Worm (Caenorhabditis elegans) whole organism, late embryonic: ENCODE measurements around the gene H18N23.2.

Experiments
- K02D7.2 ChIP-seq: sonication (generic microtip); optimal IDR thresholded peaks from 2 replicates; lab custom pipeline; 2017; ENCODE audit warnings: mild to moderate bottlenecking, missing genetic modification characterization, missing compliant biosample characterization
- T23F11.4 ChIP-seq: fragments of 200-800 bp; sonication (Bioruptor generic); optimal IDR thresholded peaks from 2 replicates; lab custom pipeline; 2018; ENCODE audit warnings: mild to moderate bottlenecking, missing genetic modification characterization, missing compliant biosample characterization
- ama-1 ChIP-seq: fragments of 150-350 bp; optimal IDR thresholded peaks from 2 replicates; lab custom pipeline; 2014
- ceh-14 ChIP-seq: sonication (generic microtip); optimal IDR thresholded peaks from 2 replicates; lab custom pipeline; 2016; ENCODE audit warnings: missing genotype, missing genetic modification characterization, missing compliant biosample characterization
- ceh-18 ChIP-seq: sonication (generic microtip); optimal IDR thresholded peaks from 2 replicates; lab custom pipeline; 2016; ENCODE audit warnings: missing genetic modification characterization, missing compliant biosample characterization
- ceh-22 ChIP-seq: sonication (generic microtip); optimal IDR thresholded peaks from 2 replicates; lab custom pipeline; 2017; ENCODE audit warnings: missing biosample characterization, missing genetic modification characterization
- ceh-24 ChIP-seq: sonication (generic microtip); optimal IDR thresholded peaks from 2 replicates; lab custom pipeline; 2016; ENCODE audit warnings: mild to moderate bottlenecking, missing genetic modification characterization, missing compliant biosample characterization
- ceh-30 ChIP-seq: fragments of 150-350 bp; optimal IDR thresholded peaks from 2 replicates; lab custom pipeline; 2014; ENCODE audit warnings: missing biosample characterization, missing genetic modification characterization
- ceh-45 ChIP-seq: fragments of 200-800 bp; sonication (Bioruptor generic); IDR thresholded peaks from 2 replicates; pipeline ENCODE4 v1.3.6; 2022; ENCODE audit warnings: missing genetic modification reagents, missing genetic modification characterization, missing compliant biosample characterization
- ceh-48 ChIP-seq: sonication (generic microtip); optimal IDR thresholded peaks from 2 replicates; lab custom pipeline; 2016; ENCODE audit warnings: missing genetic modification characterization, inconsistent platforms, missing compliant biosample characterization
- ceh-6 ChIP-seq: fragments of 200-800 bp; sonication (Bioruptor generic); optimal IDR thresholded peaks from 2 replicates; lab custom pipeline; 2018; ENCODE audit warnings: mild to moderate bottlenecking, missing genetic modification characterization, missing compliant biosample characterization
- che-1 ChIP-seq: sonication (generic microtip); optimal IDR thresholded peaks from 2 replicates; lab custom pipeline; 2016; ENCODE audit warnings: mild to moderate bottlenecking, missing genetic modification characterization, missing compliant biosample characterization
- dmd-4 ChIP-seq: sonication (generic microtip); optimal IDR thresholded peaks from 2 replicates; lab custom pipeline; 2016; ENCODE audit warnings: borderline replicate concordance, missing genetic modification characterization, missing compliant biosample characterization
- dve-1 ChIP-seq: sonication (generic microtip); optimal IDR thresholded peaks from 2 replicates; lab custom pipeline; 2017; ENCODE audit warnings: antibody characterized with exemption, mild to moderate bottlenecking, missing genetic modification characterization, missing compliant biosample characterization
- elt-2 ChIP-seq: sonication (generic microtip); optimal IDR thresholded peaks from 2 replicates; lab custom pipeline; 2016; ENCODE audit warnings: missing genetic modification reagents, missing genetic modification characterization, missing compliant biosample characterization
- ets-4 ChIP-seq: sonication (generic microtip); optimal IDR thresholded peaks from 2 replicates; lab custom pipeline; 2016; ENCODE audit warnings: missing genetic modification characterization, missing compliant biosample characterization
- hlh-13 ChIP-seq: fragments of 200-800 bp; sonication (Bioruptor generic); optimal IDR thresholded peaks from 2 replicates; lab custom pipeline; 2018; ENCODE audit warnings: mild to moderate bottlenecking, missing genetic modification characterization, missing compliant biosample characterization
- hlh-15 ChIP-seq: sonication (generic microtip); optimal IDR thresholded peaks from 2 replicates; lab custom pipeline; 2016; ENCODE audit warnings: missing genetic modification characterization, missing compliant biosample characterization
- hlh-8 ChIP-seq: sonication (generic microtip); optimal IDR thresholded peaks from 2 replicates; lab custom pipeline; 2016; ENCODE audit warnings: missing genotype, missing genetic modification characterization, missing compliant biosample characterization
- madf-2 ChIP-seq: sonication (generic microtip); optimal IDR thresholded peaks from 2 replicates; lab custom pipeline; 2017; ENCODE audit warnings: missing genetic modification characterization, missing compliant biosample characterization
- nhr-232 ChIP-seq: sonication (generic microtip); optimal IDR thresholded peaks from 2 replicates; lab custom pipeline; 2016; ENCODE audit warnings: missing genetic modification characterization, missing compliant biosample characterization
- odd-2 ChIP-seq: sonication (generic microtip); optimal IDR thresholded peaks from 2 replicates; lab custom pipeline; 2017; ENCODE audit warnings: antibody characterized with exemption, mild to moderate bottlenecking, missing genetic modification characterization, missing compliant biosample characterization
- pat-9 ChIP-seq: fragments of 200-800 bp; sonication (Bioruptor generic); optimal IDR thresholded peaks from 2 replicates; lab custom pipeline; 2018; ENCODE audit warnings: mild to moderate bottlenecking, missing genetic modification characterization, moderate library complexity, missing compliant biosample characterization
- pax-1 ChIP-seq: fragments of 150-350 bp; optimal IDR thresholded peaks from 2 replicates; lab custom pipeline; 2014; ENCODE audit warnings: missing biosample characterization, missing genetic modification characterization
- pha-2 ChIP-seq: sonication (generic microtip); optimal IDR thresholded peaks from 2 replicates; lab custom pipeline; 2017; ENCODE audit warnings: mild to moderate bottlenecking, missing genetic modification characterization, missing compliant biosample characterization
- pha-4 ChIP-seq: fragments of 150-350 bp; optimal IDR thresholded peaks from 2 replicates; lab custom pipeline; 2018; ENCODE audit warnings: missing biosample characterization, missing genetic modification reagents, missing genetic modification characterization
- pros-1 ChIP-seq: fragments of 150-350 bp; optimal IDR thresholded peaks from 2 replicates; lab custom pipeline; 2014; ENCODE audit warnings: missing biosample characterization, missing genetic modification reagents, missing genetic modification characterization
- rnt-1 ChIP-seq: sonication (generic microtip); optimal IDR thresholded peaks from 2 replicates; lab custom pipeline; 2016; ENCODE audit warnings: missing genetic modification characterization, missing compliant biosample characterization
- sdc-2 ChIP-seq: sonication (generic microtip); optimal IDR thresholded peaks from 2 replicates; lab custom pipeline; 2016; ENCODE audit warnings: missing genotype, missing genetic modification characterization, missing compliant biosample characterization
- sox-2 ChIP-seq: fragments of 200-800 bp; sonication (Bioruptor generic); IDR thresholded peaks from 2 replicates; pipeline ENCODE4 v1.3.6; 2022; ENCODE audit warnings: missing genetic modification reagents, missing genetic modification characterization, missing compliant biosample characterization
- sox-4 ChIP-seq: sonication (generic microtip); optimal IDR thresholded peaks from 2 replicates; lab custom pipeline; 2017; ENCODE audit warnings: mild to moderate bottlenecking, missing genetic modification characterization, inconsistent platforms, missing compliant biosample characterization
- ttx-3 ChIP-seq: sonication (generic microtip); optimal IDR thresholded peaks from 2 replicates; lab custom pipeline; 2016; ENCODE audit warnings: missing genetic modification reagents, missing genetic modification characterization, missing compliant biosample characterization
- unc-3 ChIP-seq, 2 experiments: fragments of 200-800 bp in 1 of 2; sonication (Bioruptor generic) in 1 of 2; sonication (generic microtip) in 1 of 2; conservative IDR thresholded peaks in 1 of 2; optimal IDR thresholded peaks in 1 of 2; 2 replicates each; pipeline versions ENCODE4 v1.3.6 to Lab custom; 2016 to 2022; ENCODE audit warnings: missing compliant biosample characterization in 2 of 2, missing genetic modification characterization in 2 of 2, missing genetic modification reagents in 1 of 2
- unc-55 ChIP-seq: sonication (generic microtip); optimal IDR thresholded peaks from 2 replicates; lab custom pipeline; 2017; ENCODE audit warnings: missing biosample characterization, missing genetic modification reagents, missing genetic modification characterization
- unc-86 ChIP-seq: sonication (generic microtip); optimal IDR thresholded peaks from 2 replicates; lab custom pipeline; 2016; ENCODE audit warnings: missing genetic modification characterization, missing compliant biosample characterization
- ztf-16 ChIP-seq: sonication (generic microtip); optimal IDR thresholded peaks from 2 replicates; lab custom pipeline; 2017; ENCODE audit warnings: missing genetic modification characterization, missing compliant biosample characterization

H18N23.2 gene

ce11 chrX:17609948-17610347 is 30.7 kb downstream of the H18N23.2 start, which contains the start of gene C16H3.3:
C16H3.3 (minus strand) TSS chrX:17610048.
- no peak for TF ChIP-seq nhr-232 (tag; lab: Kevin White, UChicago)
- no peak for TF ChIP-seq unc-55 (GFP tag; lab: Kevin White, UChicago)
- TF ChIP-seq dmd-4 (tag; lab: Kevin White, UChicago), result no peak
- TF ChIP-seq ceh-24 (tag; lab: Kevin White, UChicago), result no peak
- no peak for TF ChIP-seq pros-1 (tag; lab: Kevin White, UChicago)
- TF ChIP-seq ceh-14, result no peak
- TF ChIP-seq che-1, result no peak
- no peak for TF ChIP-seq dve-1 (tag; lab: Kevin White, UChicago)
- no peak for TF ChIP-seq ceh-45 (GFP tag; lab: Robert Waterston, UW)
- TF ChIP-seq ceh-48 (tag; lab: Kevin White, UChicago), result no peak
- no peak for TF ChIP-seq ceh-30 (tag; lab: Kevin White, UChicago)
- TF ChIP-seq rnt-1 (tag; lab: Kevin White, UChicago), result no peak
- no peak for TF ChIP-seq hlh-13 (GFP tag; lab: Kevin White, UChicago)
- TF ChIP-seq hlh-15 (tag; lab: Kevin White, UChicago), result no peak
- no peak for TF ChIP-seq madf-2 (tag; lab: Kevin White, UChicago)
- TF ChIP-seq ceh-18 (tag; lab: Kevin White, UChicago), result no peak
- TF ChIP-seq hlh-8 (tag; lab: Kevin White, UChicago), result no peak
- no peak for TF ChIP-seq T23F11.4 (GFP tag; lab: Kevin White, UChicago)
- TF ChIP-seq ceh-6 (GFP tag; lab: Kevin White, UChicago), result no peak
- TF ChIP-seq, all 69 proteins: peak for 0

- TF ChIP-seq elt-2 (peak; percentile 29), sdc-2 (tag; lab: Kevin White, UChicago) (no peak), hlh-15 (tag; lab: Kevin White, UChicago) (no peak)
Observed at ce11 chrX:17601345-17601744, 39.3 kb downstream of the H18N23.2 start.

DNA sequence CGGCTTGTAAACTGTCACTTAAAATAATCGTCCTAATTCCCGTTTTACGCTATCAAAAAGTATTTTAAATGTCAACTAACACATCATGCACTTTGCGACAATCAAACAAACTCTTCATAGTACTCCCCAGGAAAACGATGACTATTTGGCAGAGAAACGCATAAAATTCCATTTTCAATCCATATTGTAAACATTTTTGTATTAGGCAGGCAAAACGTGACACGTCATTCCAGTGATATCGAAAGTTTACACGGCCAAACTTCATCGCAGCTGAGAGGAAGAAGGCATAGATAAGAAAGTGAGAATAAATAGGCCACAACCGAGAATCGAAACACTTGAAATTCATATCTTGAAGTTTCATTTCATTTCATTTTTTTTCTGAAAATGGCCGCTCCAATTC is 40.5 kb downstream of the H18N23.2 start, which contains the start of gene lec-9:
Gene lec-9, plus strand, starts transcription at position 349 of the 400 bp plus-strand sequence.
- TF ChIP-seq elt-2 (peak; percentile 44), ets-4 (tag; lab: Kevin White, UChicago) (no peak), sox-4 (tag; lab: Kevin White, UChicago) (no peak)

DNA sequence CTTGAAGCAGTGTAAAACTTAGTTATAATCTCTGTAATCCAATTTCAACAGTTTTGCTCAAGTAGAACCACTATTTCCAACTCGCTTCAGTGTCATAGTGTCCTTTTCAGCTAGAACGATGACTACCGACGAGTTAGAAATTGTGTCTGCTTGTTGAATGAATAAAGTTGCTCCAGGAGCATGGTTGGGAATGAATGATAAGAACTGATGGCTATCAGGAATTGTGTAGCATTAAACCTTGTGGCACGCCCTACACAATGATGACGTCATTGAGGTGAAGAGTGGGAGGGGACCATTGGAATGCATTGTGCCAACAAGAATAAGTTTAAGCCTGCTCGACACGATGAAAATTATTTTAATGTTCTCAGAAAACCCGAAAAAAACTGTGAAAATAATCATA is 42.0 kb downstream of the H18N23.2 start:
- TF ChIP-seq K02D7.2 (tag; lab: Kevin White, UChicago), result no peak
- TF ChIP-seq elt-2, result peak; percentile 62

ce11 chrX:17579779-17580178 is 60.9 kb downstream of the H18N23.2 start, which contains the start of gene frpr-7:
frpr-7 (minus strand) TSS chrX:17579879.
- TF ChIP-seq pha-4 (no peak), odd-2 (tag; lab: Kevin White, UChicago) (no peak), pax-1 (tag; lab: Kevin White, UChicago) (no peak), ceh-6 (GFP tag; lab: Kevin White, UChicago) (no peak), elt-2 (no peak), sox-2 (no peak), ama-1 (lab: Kevin White, UChicago) (no peak), K02D7.2 (tag; lab: Kevin White, UChicago) (no peak), pat-9 (tag; lab: Kevin White, UChicago) (no peak), unc-86 (tag; lab: Kevin White, UChicago) (no peak), ztf-16 (tag; lab: Kevin White, UChicago) (no peak), ets-4 (tag; lab: Kevin White, UChicago) (no peak), unc-3 (GFP tag; conservative IDR thresholded peaks at IDR 0.05; lab: Robert Waterston, UW) (no peak), unc-3 (tag; optimal IDR thresholded peaks at IDR 0.05; lab: Kevin White, UChicago) (no peak), ceh-24 (tag; lab: Kevin White, UChicago) (no peak), ceh-22 (tag; lab: Kevin White, UChicago) (no peak), ttx-3 (no peak), pha-2 (tag; lab: Kevin White, UChicago) (no peak)
